Fruit fly (Drosophila melanogaster) whole organism, embryonic: ENCODE measurements around the gene Osi2.

ENCODE experiments used
- ATbp ChIP-seq: fragments of 200-800 bp; sonication (Bioruptor generic); optimal IDR thresholded peaks from 2 replicates; lab custom pipeline; 2017; ENCODE audit warnings: missing biosample characterization, mild to moderate bottlenecking, missing genetic modification characterization, missing genetic modification reagents
- Abd-B ChIP-seq: fragments of 200-800 bp; sonication (Bioruptor generic); optimal IDR thresholded peaks from 2 replicates; lab custom pipeline; 2018; ENCODE audit warnings: missing biosample characterization, mild to moderate bottlenecking, missing genetic modification characterization, moderate library complexity
- Adf1 ChIP-seq: fragments of 200-800 bp; sonication (Bioruptor generic); IDR thresholded peaks from 2 replicates; pipeline ENCODE4 v1.3.6; 2022; ENCODE audit warnings: missing biosample characterization, missing genetic modification characterization
- Blimp-1 ChIP-seq: fragments of 200-800 bp; sonication (Bioruptor generic); optimal IDR thresholded peaks from 3 replicates; lab custom pipeline; 2018; ENCODE audit warnings: missing biosample characterization, missing genetic modification characterization, mild to moderate bottlenecking, moderate library complexity, missing genetic modification reagents
- CG10462 ChIP-seq: fragments of 200-800 bp; sonication (Bioruptor generic); optimal IDR thresholded peaks from 2 replicates; lab custom pipeline; 2016; ENCODE audit warnings: missing biosample characterization, missing genetic modification characterization
- CG11504 ChIP-seq: fragments of 200-800 bp; sonication (Bioruptor generic); optimal IDR thresholded peaks from 3 replicates; lab custom pipeline; 2019; ENCODE audit warnings: missing biosample characterization, mild to moderate bottlenecking, missing genetic modification characterization, moderate library complexity
- CG11723 ChIP-seq: fragments of 200-800 bp; sonication (Bioruptor generic); optimal IDR thresholded peaks from 2 replicates; lab custom pipeline; 2017; ENCODE audit warnings: missing biosample characterization, mild to moderate bottlenecking, missing genetic modification characterization
- CG12155 ChIP-seq: fragments of 200-800 bp; sonication (Bioruptor generic); optimal IDR thresholded peaks from 3 replicates; lab custom pipeline; 2016; ENCODE audit warnings: missing biosample characterization, missing genetic modification characterization
- CG15011 ChIP-seq: fragments of 200-800 bp; sonication (Bioruptor generic); optimal IDR thresholded peaks from 3 replicates; lab custom pipeline; 2018; ENCODE audit warnings: missing biosample characterization, mild to moderate bottlenecking, missing genetic modification characterization
- CG15269 ChIP-seq: fragments of 200-800 bp; sonication (Bioruptor generic); optimal IDR thresholded peaks from 2 replicates; lab custom pipeline; 2018; ENCODE audit warnings: missing biosample characterization, mild to moderate bottlenecking, missing genetic modification characterization, moderate library complexity
- CG15514 ChIP-seq: fragments of 200-800 bp; sonication (Bioruptor generic); optimal IDR thresholded peaks from 3 replicates; lab custom pipeline; 2017; ENCODE audit warnings: missing biosample characterization, missing genetic modification characterization, mild to moderate bottlenecking, moderate library complexity, missing genetic modification reagents
- CG15696 ChIP-seq: fragments of 200-800 bp; sonication (Bioruptor generic); optimal IDR thresholded peaks from 2 replicates; lab custom pipeline; 2019; ENCODE audit warnings: missing biosample characterization, mild to moderate bottlenecking, missing genetic modification characterization, moderate library complexity
- CG1647 ChIP-seq: fragments of 200-800 bp; sonication (Bioruptor generic); optimal IDR thresholded peaks from 3 replicates; lab custom pipeline; 2016; ENCODE audit warnings: missing biosample characterization, missing genetic modification characterization
- CG18011 ChIP-seq: fragments of 200-800 bp; sonication (Bioruptor generic); optimal IDR thresholded peaks from 2 replicates; lab custom pipeline; 2017; ENCODE audit warnings: missing biosample characterization, missing genetic modification characterization, mild to moderate bottlenecking, moderate library complexity, missing genotype
- CG8478 ChIP-seq: fragments of >200 bp; optimal IDR thresholded peaks from 2 replicates; lab custom pipeline; 2018
- CG9932 ChIP-seq: fragments of 200-800 bp; sonication (Bioruptor generic); IDR thresholded peaks from 2 replicates; pipeline ENCODE4 v1.3.6; 2022; ENCODE audit warnings: missing biosample characterization, missing genetic modification characterization
- Dfd ChIP-seq, 2 experiments: fragments of >200 bp; optimal IDR thresholded peaks; 2 replicates each; lab custom pipeline; 2017; ENCODE audit warnings: missing biosample characterization in 2 of 2, missing genetic modification characterization in 2 of 2
- Drgx ChIP-seq: fragments of 200-800 bp; sonication (Bioruptor generic); IDR thresholded peaks from 2 replicates; pipeline ENCODE4 v1.3.6; 2022; ENCODE audit warnings: missing biosample characterization, missing genetic modification characterization
- Eip74EF ChIP-seq, 2 experiments: fragments of 200-800 bp in 1 of 2; fragments of >200 bp in 1 of 2; sonication (Bioruptor generic) in 1 of 2; optimal IDR thresholded peaks; 2 replicates each; lab custom pipeline; 2017 to 2019; ENCODE audit warnings: missing biosample characterization in 2 of 2, missing genetic modification characterization in 2 of 2, mild to moderate bottlenecking in 1 of 2, moderate library complexity in 1 of 2
- Ets65A ChIP-seq: fragments of 200-800 bp; sonication (Bioruptor generic); peaks from one replicate; lab custom pipeline; 2016; ENCODE audit warnings: missing biosample characterization, missing genetic modification characterization
- HLHmδ ChIP-seq: fragments of 200-800 bp; sonication (Bioruptor generic); optimal IDR thresholded peaks from 2 replicates; lab custom pipeline; 2018; ENCODE audit warnings: missing biosample characterization, mild to moderate bottlenecking, missing genetic modification characterization, moderate library complexity
- Hr78 ChIP-seq, 2 experiments: fragments of 200-800 bp in 1 of 2; fragments of >200 bp in 1 of 2; sonication (Bioruptor generic) in 1 of 2; optimal IDR thresholded peaks; 2 replicates each; lab custom pipeline; 2017 to 2019; ENCODE audit warnings: missing biosample characterization in 2 of 2, missing genetic modification characterization in 2 of 2, mild to moderate bottlenecking in 1 of 2, moderate library complexity in 1 of 2
- Mrtf ChIP-seq: fragments of 200-800 bp; sonication (Bioruptor generic); IDR thresholded peaks from 3 replicates; pipeline ENCODE4 v1.3.6; 2022; ENCODE audit warnings: missing biosample characterization, missing genetic modification characterization
- Pdp1 ChIP-seq, 2 experiments: fragments of 200-800 bp; sonication (Bioruptor generic); optimal IDR thresholded peaks; 3 replicates each; lab custom pipeline; 2016; ENCODE audit warnings: missing biosample characterization in 2 of 2, missing genetic modification characterization in 2 of 2, mild to moderate bottlenecking in 1 of 2, moderate library complexity in 1 of 2
- Ptx1 ChIP-seq: fragments of 200-800 bp; sonication (Bioruptor generic); IDR thresholded peaks from 2 replicates; pipeline ENCODE4 v1.3.6; 2022; ENCODE audit warnings: missing biosample characterization, missing genetic modification characterization
- Sox102F ChIP-seq: fragments of 200-800 bp; sonication (Bioruptor generic); optimal IDR thresholded peaks from 2 replicates; lab custom pipeline; 2018; ENCODE audit warnings: missing biosample characterization, mild to moderate bottlenecking, missing genetic modification characterization, moderate library complexity
- Tbp ChIP-seq: fragments of >200 bp; optimal IDR thresholded peaks from 2 replicates; lab custom pipeline; 2018; ENCODE audit warnings: missing biosample characterization, missing genetic modification characterization
- Trl ChIP-seq, 3 experiments: fragments of >200 bp in 2 of 3; fragments of 200-800 bp in 1 of 3; sonication (Bioruptor generic) in 1 of 3; optimal IDR thresholded peaks; 2 replicates in 1 of 3; 3 replicates in 2 of 3; lab custom pipeline; 2016 to 2017; ENCODE audit warnings: missing biosample characterization in 1 of 3, missing genetic modification characterization in 1 of 3
- Usf ChIP-seq: fragments of 200-800 bp; sonication (Bioruptor generic); optimal IDR thresholded peaks from 2 replicates; lab custom pipeline; 2017; ENCODE audit warnings: missing genotype, missing biosample characterization, missing genetic modification characterization
- Xrp1 ChIP-seq: fragments of 200-800 bp; sonication (Bioruptor generic); IDR thresholded peaks from 2 replicates; pipeline ENCODE4 v1.3.6; 2022; ENCODE audit warnings: missing biosample characterization, missing genetic modification characterization
- danr ChIP-seq: fragments of 200-800 bp; sonication (Bioruptor generic); IDR thresholded peaks from 2 replicates; pipeline ENCODE4 v1.3.6; 2022; ENCODE audit warnings: missing biosample characterization, missing genetic modification characterization
- dmrt99B ChIP-seq: fragments of 200-800 bp; sonication (Bioruptor generic); optimal IDR thresholded peaks from 2 replicates; lab custom pipeline; 2018; ENCODE audit warnings: missing biosample characterization, mild to moderate bottlenecking, missing genetic modification characterization, moderate library complexity
- dysf ChIP-seq: fragments of 200-800 bp; sonication (Bioruptor generic); IDR thresholded peaks from 3 replicates; pipeline ENCODE4 v1.3.6; 2022; ENCODE audit warnings: missing biosample characterization, missing genetic modification characterization
- fd64A ChIP-seq: fragments of 200-800 bp; sonication (Bioruptor generic); optimal IDR thresholded peaks from 3 replicates; lab custom pipeline; 2018; ENCODE audit warnings: missing biosample characterization, mild to moderate bottlenecking, missing genetic modification characterization
- ken ChIP-seq: fragments of 200-800 bp; sonication (Bioruptor generic); IDR thresholded peaks from 3 replicates; pipeline ENCODE4 v1.3.6; 2022; ENCODE audit warnings: missing biosample characterization, missing genetic modification characterization
- mam ChIP-seq: fragments of 200-800 bp; sonication (Bioruptor generic); optimal IDR thresholded peaks from 3 replicates; lab custom pipeline; 2016; ENCODE audit warnings: missing biosample characterization, missing genetic modification characterization
- nom ChIP-seq: fragments of 200-800 bp; sonication (Bioruptor generic); optimal IDR thresholded peaks from 2 replicates; lab custom pipeline; 2017; ENCODE audit warnings: missing biosample characterization, missing genetic modification characterization, mild to moderate bottlenecking, moderate library complexity, missing genetic modification reagents
- ranshi ChIP-seq: fragments of 200-800 bp; sonication (Bioruptor generic); IDR thresholded peaks from 2 replicates; pipeline ENCODE4 v1.3.6; 2022; ENCODE audit warnings: missing biosample characterization, missing genetic modification characterization
- row ChIP-seq: fragments of 200-800 bp; sonication (Bioruptor generic); IDR thresholded peaks from 3 replicates; pipeline ENCODE4 v1.3.6; 2022; ENCODE audit warnings: missing biosample characterization, missing genetic modification characterization
- sens ChIP-seq: fragments of 200-800 bp; sonication (Bioruptor generic); peaks from one replicate; lab custom pipeline; 2016; ENCODE audit warnings: missing biosample characterization, missing genetic modification characterization
- sr ChIP-seq: fragments of 200-800 bp; sonication (Bioruptor generic); IDR thresholded peaks from 3 replicates; pipeline ENCODE4 v1.3.6; 2022; ENCODE audit warnings: missing biosample characterization, missing genetic modification characterization
- tll ChIP-seq, 2 experiments: fragments of 200-800 bp in 1 of 2; fragments of >200 bp in 1 of 2; sonication (Bioruptor generic) in 1 of 2; optimal IDR thresholded peaks; 2 replicates each; lab custom pipeline; 2017 to 2019; ENCODE audit warnings: missing biosample characterization in 2 of 2, missing genetic modification characterization in 2 of 2, mild to moderate bottlenecking in 1 of 2, moderate library complexity in 1 of 2
- zen ChIP-seq: fragments of 200-800 bp; sonication (Bioruptor generic); optimal IDR thresholded peaks from 3 replicates; lab custom pipeline; 2018; ENCODE audit warnings: missing biosample characterization, mild to moderate bottlenecking, missing genetic modification characterization, moderate library complexity

Osi2 gene

dm6 chr3R:6214227-6214626 lies 5.1 kb downstream of the Osi2 start (continued):
- no peak for TF ChIP-seq Trl (optimal IDR thresholded peaks at IDR 0.05; lab: Kevin White, UChicago)
- no peak for TF ChIP-seq Trl (GFP tag; optimal IDR thresholded peaks at IDR 0.05; lab: Kevin White, UChicago)
- no peak for TF ChIP-seq Tbp
- no peak for TF ChIP-seq mam (GFP tag; lab: Kevin White, UChicago)
- TF ChIP-seq CG15514 (GFP tag; lab: Kevin White, UChicago): no peak
- no peak for TF ChIP-seq danr (GFP tag; lab: Robert Waterston, UW)
- no peak for TF ChIP-seq Ets65A (GFP tag; lab: Kevin White, UChicago)
- TF ChIP-seq CG11504 (tag; lab: Kevin White, UChicago): peak; percentile 8
- TF ChIP-seq CG15011: no peak
- TF ChIP-seq row (GFP tag; lab: Robert Waterston, UW): no peak
- peak; percentile 2 for TF ChIP-seq Blimp-1 (GFP tag; lab: Kevin White, UChicago)
- no peak for TF ChIP-seq CG10462 (GFP tag; lab: Kevin White, UChicago)
- TF ChIP-seq Hr78 (GFP tag; optimal IDR thresholded peaks at IDR 0.05; lab: Kevin White, UChicago): no peak
- TF ChIP-seq ATbp (GFP tag; lab: Kevin White, UChicago): peak; percentile 26
- no peak for TF ChIP-seq Mrtf (GFP tag; lab: Robert Waterston, UW)
- TF ChIP-seq CG18011 (GFP tag; lab: Kevin White, UChicago): no peak
- TF ChIP-seq Drgx: peak; percentile 79
- no peak for TF ChIP-seq Abd-B
- TF ChIP-seq Eip74EF (GFP tag; optimal IDR thresholded peaks at IDR 0.05; lab: Kevin White, UChicago): no peak
- no peak for TF ChIP-seq CG8478 (lab: Kevin White, UChicago)
- peak; percentile 35 for TF ChIP-seq sens (GFP tag; lab: Kevin White, UChicago)
- TF ChIP-seq Ptx1: no peak
- no peak for TF ChIP-seq CG1647 (GFP tag; lab: Kevin White, UChicago)
- no peak for TF ChIP-seq Usf
- TF ChIP-seq CG15696: no peak
- no peak for TF ChIP-seq CG11723 (GFP tag; lab: Kevin White, UChicago)
- no peak for TF ChIP-seq fd64A (GFP tag; lab: Kevin White, UChicago)
- no peak for TF ChIP-seq CG12155 (GFP tag; lab: Kevin White, UChicago)
- no peak for TF ChIP-seq CG15269 (tag; lab: Kevin White, UChicago)
- TF ChIP-seq ranshi (GFP tag; lab: Robert Waterston, UW): no peak
- TF ChIP-seq Pdp1 (GFP tag; optimal IDR thresholded peaks at IDR 0.05; lab: Kevin White, UChicago): no peak
- peak; percentile 35 for TF ChIP-seq Sox102F

- TF ChIP-seq Adf1: 0 out of 2 replicates have a peak, but pooled peaks have one; percentile 14
- peak; percentile 53 for TF ChIP-seq sens (GFP tag; lab: Kevin White, UChicago)
- 0 out of 3 replicates have a peak, but pooled peaks have one; percentile 48 for TF ChIP-seq sr (GFP tag; lab: Robert Waterston, UW)
- peak; percentile 49 for TF ChIP-seq zen
- no peak for TF ChIP-seq Dfd (GFP tag; optimal IDR thresholded peaks at IDR 0.05; lab: Kevin White, UChicago)
- no peak for TF ChIP-seq nom (GFP tag; lab: Kevin White, UChicago)
- TF ChIP-seq HLHmδ (GFP tag; lab: Kevin White, UChicago): peak; percentile 12
- TF ChIP-seq CG9932: no peak
- 0 out of 3 replicates have a peak, but pooled peaks have one; percentile 10 for TF ChIP-seq dysf (GFP tag; lab: Robert Waterston, UW)
- TF ChIP-seq tll (GFP tag; optimal IDR thresholded peaks at IDR 0.05; lab: Kevin White, UChicago): peak in 1 of 2 experiments; percentile 62
- peak; percentile 13 for TF ChIP-seq ATbp (GFP tag; lab: Kevin White, UChicago)
- TF ChIP-seq dmrt99B: no peak
- no peak for TF ChIP-seq Usf
- 0 out of 3 replicates have a peak, but pooled peaks have one; percentile 14 for TF ChIP-seq ken (GFP tag; lab: Robert Waterston, UW)
- TF ChIP-seq Xrp1 (GFP tag; lab: Robert Waterston, UW): peak; percentile 13; the same call in 1 of the 2 replicates
- TF ChIP-seq Blimp-1 (GFP tag; lab: Kevin White, UChicago): peak; percentile 24
These were observed 6.1 kb downstream of the Osi2 start, which contains the start of gene Osi3 for dm6 chr3R:6215053-6215882. TSS of gene Osi3 (plus strand) at chr3R:6215832.
